Worm (Caenorhabditis elegans) whole organism, L3 larva: ENCODE data around the gene sir-2.3.

ENCODE experiments used
- R02D3.7 ChIP-seq: fragments of 150-350 bp; optimal IDR thresholded peaks from 2 replicates; lab custom pipeline; 2014; ENCODE audit warnings: missing biosample characterization, missing genetic modification characterization
- ZK546.5 ChIP-seq: sonication (generic microtip); optimal IDR thresholded peaks from 2 replicates; lab custom pipeline; 2017; ENCODE audit warnings: missing biosample characterization, missing genetic modification characterization
- aly-2 ChIP-seq: fragments of 150-350 bp; optimal IDR thresholded peaks from 2 replicates; lab custom pipeline; 2014; ENCODE audit warnings: missing biosample characterization, missing genetic modification characterization
- ama-1 ChIP-seq: fragments of 150-350 bp; optimal IDR thresholded peaks from 2 replicates; lab custom pipeline; 2018
- ceh-16 ChIP-seq: sonication (generic microtip); optimal IDR thresholded peaks from 2 replicates; lab custom pipeline; 2017; ENCODE audit warnings: missing biosample characterization, missing genetic modification characterization
- ceh-28 ChIP-seq: fragments of 150-350 bp; optimal IDR thresholded peaks from 2 replicates; lab custom pipeline; 2014; ENCODE audit warnings: missing biosample characterization, missing genetic modification reagents, missing genetic modification characterization
- ceh-82 ChIP-seq: fragments of 150-350 bp; optimal IDR thresholded peaks from 2 replicates; lab custom pipeline; 2014; ENCODE audit warnings: missing biosample characterization, missing genetic modification characterization
- ceh-9 ChIP-seq: sonication (generic microtip); optimal IDR thresholded peaks from 2 replicates; lab custom pipeline; 2018; ENCODE audit warnings: missing biosample characterization, missing genetic modification characterization
- daf-12 ChIP-seq: fragments of 150-350 bp; optimal IDR thresholded peaks from 2 replicates; lab custom pipeline; 2014; ENCODE audit warnings: missing biosample characterization, missing genetic modification reagents, missing genetic modification characterization
- egl-27 ChIP-seq: sonication (generic microtip); optimal IDR thresholded peaks from 4 replicates; lab custom pipeline; 2017; ENCODE audit warnings: missing biosample characterization, missing genetic modification reagents, missing genetic modification characterization
- egl-5 ChIP-seq: fragments of 150-350 bp; optimal IDR thresholded peaks from 2 replicates; lab custom pipeline; 2017; ENCODE audit warnings: missing biosample characterization, missing genetic modification reagents, missing genetic modification characterization, inconsistent platforms
- elt-1 ChIP-seq: fragments of 150-350 bp; optimal IDR thresholded peaks from 2 replicates; lab custom pipeline; 2014; ENCODE audit warnings: missing biosample characterization, missing genetic modification characterization
- elt-2 ChIP-seq: sonication (generic microtip); optimal IDR thresholded peaks from 2 replicates; lab custom pipeline; 2016; ENCODE audit warnings: missing genetic modification reagents, mild to moderate bottlenecking, missing genetic modification characterization, missing compliant biosample characterization
- eor-1 ChIP-seq, 2 experiments: fragments of 150-350 bp; optimal IDR thresholded peaks; 2 replicates each; lab custom pipeline; 2014 to 2018; ENCODE audit warnings: missing biosample characterization in 2 of 2, missing genetic modification characterization in 2 of 2
- fkh-10 ChIP-seq: sonication (generic microtip); optimal IDR thresholded peaks from 2 replicates; lab custom pipeline; 2017; ENCODE audit warnings: missing biosample characterization, missing genetic modification reagents, missing genetic modification characterization
- fkh-2 ChIP-seq: fragments of 150-350 bp; optimal IDR thresholded peaks from 2 replicates; lab custom pipeline; 2014; ENCODE audit warnings: missing biosample characterization, missing genetic modification reagents, missing genetic modification characterization
- fos-1 ChIP-seq: fragments of 150-350 bp; optimal IDR thresholded peaks from 2 replicates; lab custom pipeline; 2014; ENCODE audit warnings: missing biosample characterization, missing genetic modification characterization
- hmg-11 ChIP-seq: sonication (generic microtip); optimal IDR thresholded peaks from 2 replicates; lab custom pipeline; 2016; ENCODE audit warnings: missing genetic modification characterization, missing compliant biosample characterization
- jun-1 ChIP-seq: fragments of 150-350 bp; optimal IDR thresholded peaks from 2 replicates; lab custom pipeline; 2014; ENCODE audit warnings: missing biosample characterization, missing genetic modification reagents, missing genetic modification characterization
- lin-15B ChIP-seq: fragments of 150-350 bp; optimal IDR thresholded peaks from 2 replicates; lab custom pipeline; 2014; ENCODE audit warnings: missing biosample characterization, missing genetic modification characterization
- mdl-1 ChIP-seq: fragments of 150-350 bp; optimal IDR thresholded peaks from 2 replicates; lab custom pipeline; 2014; ENCODE audit warnings: missing biosample characterization, missing genetic modification characterization
- mml-1 ChIP-seq: fragments of 150-350 bp; sonication (generic microtip); optimal IDR thresholded peaks from 3 replicates; lab custom pipeline; 2014; ENCODE audit warnings: missing biosample characterization, missing genetic modification characterization
- nfya-1 ChIP-seq: sonication (generic microtip); optimal IDR thresholded peaks from 2 replicates; lab custom pipeline; 2017; ENCODE audit warnings: missing genetic modification characterization, mild to moderate bottlenecking, missing compliant biosample characterization, antibody characterized with exemption, moderate library complexity; ENCODE audit not compliant: insufficient read depth
- nhr-11 ChIP-seq: fragments of 150-350 bp; optimal IDR thresholded peaks from 2 replicates; lab custom pipeline; 2014; ENCODE audit warnings: missing biosample characterization, missing genetic modification characterization
- nhr-12 ChIP-seq: fragments of 150-350 bp; optimal IDR thresholded peaks from 2 replicates; lab custom pipeline; 2014; ENCODE audit warnings: missing biosample characterization, missing genetic modification characterization
- nhr-23 ChIP-seq: fragments of 150-350 bp; optimal IDR thresholded peaks from 2 replicates; lab custom pipeline; 2014; ENCODE audit warnings: missing biosample characterization, missing genetic modification reagents, missing genetic modification characterization
- nhr-25 ChIP-seq: sonication (generic microtip); optimal IDR thresholded peaks from 2 replicates; lab custom pipeline; 2017; ENCODE audit warnings: missing biosample characterization, missing genetic modification characterization
- nhr-28 ChIP-seq: fragments of 150-350 bp; optimal IDR thresholded peaks from 2 replicates; lab custom pipeline; 2014; ENCODE audit warnings: missing biosample characterization, missing genetic modification characterization
- nhr-43 ChIP-seq: sonication (generic microtip); optimal IDR thresholded peaks from 2 replicates; lab custom pipeline; 2016; ENCODE audit warnings: mild to moderate bottlenecking, missing genetic modification characterization, missing compliant biosample characterization; ENCODE audit not compliant: poor library complexity, severe bottlenecking
- nhr-67 ChIP-seq: fragments of 150-350 bp; optimal IDR thresholded peaks from 2 replicates; lab custom pipeline; 2014; ENCODE audit warnings: missing biosample characterization, missing genetic modification characterization
- nhr-76 ChIP-seq: fragments of 150-350 bp; sonication (generic microtip); optimal IDR thresholded peaks from 5 replicates; lab custom pipeline; 2014; ENCODE audit warnings: missing biosample characterization, missing genetic modification characterization
- nhr-77 ChIP-seq: fragments of 150-350 bp; optimal IDR thresholded peaks from 2 replicates; lab custom pipeline; 2014; ENCODE audit warnings: missing biosample characterization, missing genetic modification characterization
- pha-4 ChIP-seq: fragments of 150-350 bp; optimal IDR thresholded peaks from 2 replicates; lab custom pipeline; 2014; ENCODE audit warnings: missing biosample characterization, missing genetic modification reagents, missing genetic modification characterization
- pqm-1 ChIP-seq: fragments of 150-350 bp; optimal IDR thresholded peaks from 2 replicates; lab custom pipeline; 2017; ENCODE audit warnings: missing biosample characterization, missing genetic modification characterization, inconsistent platforms
- sea-2 ChIP-seq: fragments of 150-350 bp; sonication (generic microtip); optimal IDR thresholded peaks from 4 replicates; lab custom pipeline; 2014; ENCODE audit warnings: missing biosample characterization, missing genetic modification reagents, missing genetic modification characterization
- skn-1 ChIP-seq: fragments of 150-350 bp; optimal IDR thresholded peaks from 2 replicates; lab custom pipeline; 2014; ENCODE audit warnings: missing biosample characterization, missing genetic modification characterization
- snpc-4 ChIP-seq: fragments of 150-350 bp; optimal IDR thresholded peaks from 2 replicates; lab custom pipeline; 2014; ENCODE audit warnings: missing biosample characterization, missing genetic modification characterization
- tbx-2 ChIP-seq: sonication (generic microtip); optimal IDR thresholded peaks from 2 replicates; lab custom pipeline; 2016; ENCODE audit warnings: mild to moderate bottlenecking, missing genetic modification characterization, missing compliant biosample characterization
- unc-39 ChIP-seq: sonication (generic microtip); optimal IDR thresholded peaks from 4 replicates; lab custom pipeline; 2017; ENCODE audit warnings: missing biosample characterization, missing genetic modification characterization
- unc-62 ChIP-seq: fragments of 150-350 bp; sonication (generic microtip); optimal IDR thresholded peaks from 4 replicates; lab custom pipeline; 2014; ENCODE audit warnings: missing biosample characterization, missing genetic modification reagents, missing genetic modification characterization
- zag-1 ChIP-seq: fragments of 150-350 bp; optimal IDR thresholded peaks from 2 replicates; lab custom pipeline; 2014; ENCODE audit warnings: missing biosample characterization, missing genetic modification characterization
- ztf-11 ChIP-seq: fragments of 150-350 bp; optimal IDR thresholded peaks from 2 replicates; lab custom pipeline; 2014; ENCODE audit warnings: missing biosample characterization, missing genetic modification characterization
- ztf-4 ChIP-seq: fragments of 150-350 bp; optimal IDR thresholded peaks from 2 replicates; lab custom pipeline; 2014; ENCODE audit warnings: missing biosample characterization, missing genetic modification characterization

Gene sir-2.3

DNA sequence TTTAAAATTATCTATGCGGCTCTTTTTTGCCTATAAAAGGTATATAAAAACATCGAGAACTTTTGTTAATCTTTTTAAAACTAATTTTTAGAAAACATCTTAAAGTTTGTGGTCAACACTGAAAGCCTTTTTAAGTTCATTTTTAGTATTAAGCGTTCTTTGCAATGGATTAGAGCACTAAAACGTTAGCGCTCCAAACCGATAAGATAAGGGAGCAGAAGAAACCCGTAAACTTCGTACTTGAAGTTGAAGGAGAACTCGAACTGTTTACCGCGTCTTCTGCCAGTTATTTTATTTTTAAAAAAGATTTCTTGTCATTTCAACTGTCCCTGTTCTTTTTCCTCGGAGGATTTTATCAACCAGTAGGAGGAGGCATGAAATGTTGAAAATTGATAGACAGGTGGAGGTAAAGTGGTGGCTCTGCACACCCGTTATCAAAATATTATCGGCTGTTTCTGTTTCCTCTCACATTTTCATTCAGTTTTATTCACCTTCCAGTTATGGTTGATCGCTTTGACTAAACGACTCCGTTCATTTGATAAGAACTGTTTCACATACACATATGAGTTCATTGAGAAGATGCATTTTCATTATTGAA lies 7.6 kb downstream of the sir-2.3 start:
- TF ChIP-seq aly-2 (tag; lab: Kevin White, UChicago): no peak
- TF ChIP-seq tbx-2 (tag; lab: Kevin White, UChicago): no peak
- TF ChIP-seq elt-1 (tag; lab: Kevin White, UChicago): no peak
- no peak for TF ChIP-seq nhr-28 (tag; lab: Kevin White, UChicago)
- TF ChIP-seq elt-2: peak; percentile 75
- no peak for TF ChIP-seq zag-1 (tag; lab: Kevin White, UChicago)

- TF ChIP-seq nfya-1 (peak; percentile 15), hmg-11 (tag; lab: Kevin White, UChicago) (no peak)
- TF ChIP-seq, all 47 proteins: peak for 1
Observed at ce11 chrX:13340970-13341369, 9.5 kb downstream of the sir-2.3 start.

- TF ChIP-seq mdl-1 (no peak), fkh-10 (GFP tag; lab: Kevin White, UChicago) (no peak), zag-1 (tag; lab: Kevin White, UChicago) (no peak), sea-2 (GFP tag; lab: Kevin White, UChicago) (no peak), elt-2 (peak; percentile 64), pqm-1 (tag; lab: Kevin White, UChicago) (peak; percentile 37)
Observed at ce11 chrX:13341853-13342252, 10.4 kb downstream of the sir-2.3 start.

- no peak for TF ChIP-seq ceh-82 (tag; lab: Kevin White, UChicago)
- TF ChIP-seq elt-1 (tag; lab: Kevin White, UChicago): no peak
- TF ChIP-seq snpc-4: no peak
- TF ChIP-seq nhr-43 (tag; lab: Kevin White, UChicago): no peak
- TF ChIP-seq ztf-11 (tag; lab: Kevin White, UChicago): no peak
- TF ChIP-seq nhr-77: no peak
- TF ChIP-seq ZK546.5: no peak
- TF ChIP-seq zag-1 (tag; lab: Kevin White, UChicago): no peak
- TF ChIP-seq tbx-2 (tag; lab: Kevin White, UChicago): no peak
- TF ChIP-seq pha-4 (tag; lab: Kevin White, UChicago): no peak
- no peak for TF ChIP-seq jun-1 (tag; lab: Kevin White, UChicago)
- TF ChIP-seq ceh-9 (tag; lab: Kevin White, UChicago): no peak
- TF ChIP-seq skn-1 (tag; lab: Kevin White, UChicago): no peak
- TF ChIP-seq nhr-12 (tag; lab: Kevin White, UChicago): no peak
- no peak for TF ChIP-seq fkh-2 (tag; lab: Kevin White, UChicago)
- TF ChIP-seq nhr-67 (tag; lab: Kevin White, UChicago): no peak
- no peak for TF ChIP-seq ceh-28
Observed at ce11 chrX:13347251-13347650, 15.8 kb downstream of the sir-2.3 start.

DNA sequence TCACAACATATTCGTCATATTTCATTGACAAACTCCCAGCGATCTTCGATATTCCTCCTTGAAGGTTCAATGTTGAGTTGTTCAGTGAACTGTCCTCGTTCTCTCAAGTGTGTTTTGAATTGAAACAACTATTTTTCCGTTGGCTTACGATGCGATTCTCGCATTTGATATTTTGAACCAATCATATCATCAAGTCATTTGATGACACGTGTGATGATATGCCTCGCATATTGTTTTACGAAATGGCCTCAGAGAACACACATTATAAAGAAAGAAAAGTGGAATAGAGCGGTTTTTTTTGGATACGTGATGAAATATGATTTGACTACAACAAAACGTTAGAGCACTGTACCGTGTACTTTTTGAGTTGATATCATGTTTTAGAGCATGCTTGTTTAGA lies 16.9 kb downstream of the sir-2.3 start:
- TF ChIP-seq R02D3.7 (no peak), fos-1 (tag; lab: Kevin White, UChicago) (no peak), snpc-4 (no peak), egl-5 (tag; lab: Kevin White, UChicago) (no peak), nhr-25 (tag; lab: Kevin White, UChicago) (peak; percentile 30), nhr-43 (tag; lab: Kevin White, UChicago) (peak; percentile 96), nhr-77 (no peak), nhr-28 (tag; lab: Kevin White, UChicago) (no peak), ztf-4 (peak; percentile 45), lin-15B (tag; lab: Kevin White, UChicago) (no peak), nhr-12 (tag; lab: Kevin White, UChicago) (no peak), skn-1 (tag; lab: Kevin White, UChicago) (peak; percentile 49), pha-4 (tag; lab: Kevin White, UChicago) (peak; percentile 17), ceh-28 (no peak), egl-27 (no peak), nhr-76 (tag; lab: Kevin White, UChicago) (no peak), nhr-23 (tag; lab: Kevin White, UChicago) (peak; percentile 85), elt-1 (tag; lab: Kevin White, UChicago) (no peak), unc-39 (tag; lab: Kevin White, UChicago) (no peak), ZK546.5 (no peak), daf-12 (tag; lab: Kevin White, UChicago) (no peak), ceh-9 (tag; lab: Kevin White, UChicago) (no peak), jun-1 (tag; lab: Kevin White, UChicago) (peak; percentile 19), ceh-16 (tag; lab: Kevin White, UChicago) (no peak), hmg-11 (tag; lab: Kevin White, UChicago) (no peak), zag-1 (tag; lab: Kevin White, UChicago) (no peak), tbx-2 (tag; lab: Kevin White, UChicago) (no peak), eor-1 (tag; optimal IDR thresholded peaks at IDR 0.05; lab: Kevin White, UChicago) (no peak), unc-62 (GFP tag; lab: Kevin White, UChicago) (no peak), fkh-2 (tag; lab: Kevin White, UChicago) (no peak), ama-1 (lab: Kevin White, UChicago) (no peak), ceh-82 (tag; lab: Kevin White, UChicago) (no peak), elt-2 (peak; percentile 64), fkh-10 (GFP tag; lab: Kevin White, UChicago) (no peak), mml-1 (tag; lab: Kevin White, UChicago) (no peak), nhr-11 (tag; lab: Kevin White, UChicago) (no peak)
